Fruit fly (Drosophila melanogaster): ENCODE measurements around the gene Nepl17.

Nepl17 gene

DNA sequence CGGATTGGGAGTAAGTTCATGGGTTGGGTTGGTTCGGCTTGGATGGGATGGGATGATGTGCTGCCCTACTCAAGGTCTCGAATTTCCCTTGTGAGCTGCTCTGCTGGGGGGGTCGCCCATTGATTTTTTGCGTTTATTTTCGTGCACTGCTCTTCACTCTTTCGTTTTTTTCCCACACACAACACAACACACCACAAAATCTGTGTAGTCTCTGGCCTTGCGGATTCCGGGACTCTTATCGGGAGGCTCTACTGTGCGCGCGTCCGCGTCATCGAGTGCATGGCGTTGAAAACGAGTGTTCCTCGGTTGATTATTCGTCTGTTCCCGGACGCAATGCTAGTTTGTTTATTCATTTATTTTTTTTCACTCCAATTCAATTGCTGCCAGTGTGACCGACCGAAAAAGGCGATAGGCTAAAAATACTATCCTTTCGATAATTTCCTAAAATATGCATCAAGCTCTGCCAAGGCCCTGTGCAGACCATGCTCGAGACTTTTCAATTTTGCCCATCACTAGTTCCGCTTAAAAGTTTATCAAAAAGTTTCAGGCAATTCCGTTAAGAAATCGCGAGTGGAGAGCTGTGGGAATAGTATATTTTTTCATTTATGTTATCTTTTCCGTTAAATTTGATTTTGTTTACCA lies 41.0 kb upstream of the Nepl17 start, which contains the start of gene WASp (continued):
- TF ChIP-seq sc (optimal IDR thresholded peaks at IDR 0.05): no peak
- TF ChIP-seq sc (GFP tag; optimal IDR thresholded peaks at IDR 0.05): peak; percentile 19
- no peak for TF ChIP-seq hb (GFP tag; IDR thresholded peaks at IDR 0.05; ENCODE audit: partially characterized antibody)
- peak; percentile 86 for TF ChIP-seq Rfx (GFP tag; IDR thresholded peaks at IDR 0.05)
- peak; percentile 15 for TF ChIP-seq CG12236 (GFP tag; optimal IDR thresholded peaks at IDR 0.05)
- TF ChIP-seq h (optimal IDR thresholded peaks at IDR 0.05): no peak
- TF ChIP-seq CG1233 (GFP tag; optimal IDR thresholded peaks at IDR 0.05): peak; percentile 43
- peak; percentile 89 for TF ChIP-seq Lhr (GFP tag; optimal IDR thresholded peaks at IDR 0.05)
- TF ChIP-seq hkb (optimal IDR thresholded peaks at IDR 0.05): peak; percentile 56
- peak; percentile 76 for TF ChIP-seq hkb (GFP tag; IDR thresholded peaks at IDR 0.05)
- TF ChIP-seq CG17612 (GFP tag; IDR thresholded peaks at IDR 0.05): 0 out of 2 replicates have a peak, but pooled peaks have one; percentile 6
- peak; percentile 78 for TF ChIP-seq zfh1 (GFP tag; IDR thresholded peaks at IDR 0.05)
- peak; percentile 49 for TF ChIP-seq tin (GFP tag; optimal IDR thresholded peaks at IDR 0.05)
- 0 out of 2 replicates have a peak, but pooled peaks have one; percentile 15 for TF ChIP-seq CG6272 (GFP tag; IDR thresholded peaks at IDR 0.05)
- TF ChIP-seq CG17359 (tag; optimal IDR thresholded peaks at IDR 0.05): no peak
- peak; percentile 76 for TF ChIP-seq repo (GFP tag; optimal IDR thresholded peaks at IDR 0.05)
- TF ChIP-seq Atf6 (GFP tag; IDR thresholded peaks at IDR 0.05): peak; percentile 56; the same call in 1 of the 2 replicates
- TF ChIP-seq CoRest (tag; optimal IDR thresholded peaks at IDR 0.05): peak; percentile 85
- no peak for TF ChIP-seq Nf-YC (tag; optimal IDR thresholded peaks at IDR 0.05)
- no peak for TF ChIP-seq Adf1 (GFP tag; IDR thresholded peaks at IDR 0.05)
- TF ChIP-seq CG6765 (GFP tag; optimal IDR thresholded peaks at IDR 0.05): peak; percentile 37
- peak; percentile 41 for TF ChIP-seq CG2202 (tag; optimal IDR thresholded peaks at IDR 0.05)
- TF ChIP-seq NC2α (GFP tag; optimal IDR thresholded peaks at IDR 0.05): peak; percentile 37
- peak; percentile 44; the same call in 1 of the 3 replicates for TF ChIP-seq CG7357 (GFP tag; IDR thresholded peaks at IDR 0.05)
- TF ChIP-seq oc (tag; optimal IDR thresholded peaks at IDR 0.05): peak; percentile 26
- no peak for TF ChIP-seq CG1529 (GFP tag; optimal IDR thresholded peaks at IDR 0.05)
- TF ChIP-seq Abd-B (GFP tag; optimal IDR thresholded peaks at IDR 0.05): peak; percentile 18
- TF ChIP-seq ato (GFP tag; IDR thresholded peaks at IDR 0.05; ENCODE audit: partially characterized antibody): peak; percentile 42; the same call in 1 of the 2 replicates
- TF ChIP-seq CG30020 (tag; optimal IDR thresholded peaks at IDR 0.05): peak; percentile 93
- TF ChIP-seq CG3407 (GFP tag; optimal IDR thresholded peaks at IDR 0.05): peak; percentile 58
- peak; percentile 53 for TF ChIP-seq CG18599 (GFP tag; optimal IDR thresholded peaks at IDR 0.05)
- TF ChIP-seq pzg (GFP tag; optimal IDR thresholded peaks at IDR 0.05): peak; percentile 94
- TF ChIP-seq CG15479 (GFP tag; optimal IDR thresholded peaks at IDR 0.05): no peak
- peak; percentile 75 for TF ChIP-seq zfh2 (GFP tag; optimal IDR thresholded peaks at IDR 0.05)
- peak; percentile 99 for TF ChIP-seq Ets97D (GFP tag; optimal IDR thresholded peaks at IDR 0.05)
- TF ChIP-seq CG6683 (GFP tag; optimal IDR thresholded peaks at IDR 0.05): peak; percentile 42
- TF ChIP-seq MESR4 (GFP tag; optimal IDR thresholded peaks at IDR 0.05): peak; percentile 66
- no peak for TF ChIP-seq zf30C (GFP tag; optimal IDR thresholded peaks at IDR 0.05)
- TF ChIP-seq ap (GFP tag; IDR thresholded peaks at IDR 0.05): 0 out of 2 replicates have a peak, but pooled peaks have one; percentile 34
- peak; percentile 70 for TF ChIP-seq CG4328 (GFP tag; optimal IDR thresholded peaks at IDR 0.05)
- TF ChIP-seq B-H2 (GFP tag; optimal IDR thresholded peaks at IDR 0.05): peak; percentile 85
- TF ChIP-seq CG2129 (GFP tag; IDR thresholded peaks at IDR 0.05; ENCODE audit: partially characterized antibody): no peak
- TF ChIP-seq CG14710 (tag; optimal IDR thresholded peaks at IDR 0.05): peak; percentile 77
- peak in 1 of 3 experiments; percentile 37 for TF ChIP-seq lola (GFP tag; optimal IDR thresholded peaks at IDR 0.05)
- no peak for TF ChIP-seq Kr (GFP tag; optimal IDR thresholded peaks at IDR 0.05)
- peak; percentile 68; the same call in 1 of the 3 replicates for TF ChIP-seq so (GFP tag; IDR thresholded peaks at IDR 0.05)
- TF ChIP-seq CG18476 (GFP tag; optimal IDR thresholded peaks at IDR 0.05): no peak
- peak; percentile 83 for TF ChIP-seq pho (GFP tag; optimal IDR thresholded peaks at IDR 0.05)
- TF ChIP-seq CG16815 (GFP tag; optimal IDR thresholded peaks at IDR 0.05): no peak
- TF ChIP-seq az2 (GFP tag; optimal IDR thresholded peaks at IDR 0.05): peak; percentile 32
